Worm (Caenorhabditis elegans) whole organism, young adult: Measurements from ENCODE around the gene Y73F8A.5.

Experiments used
- B0035.1 ChIP-seq: sonication (generic microtip); optimal IDR thresholded peaks from 2 replicates; lab custom pipeline; 2016; ENCODE audit warnings: missing genetic modification characterization, mild to moderate bottlenecking, missing compliant biosample characterization, missing genotype, missing genetic modification reagents
- F49E8.2 ChIP-seq: sonication (generic microtip); optimal IDR thresholded peaks from 3 replicates; lab custom pipeline; 2017; ENCODE audit warnings: missing genetic modification characterization, mild to moderate bottlenecking, missing compliant biosample characterization, antibody characterized with exemption, moderate library complexity; ENCODE audit not compliant: insufficient read depth
- F52B5.7 ChIP-seq: sonication (generic microtip); optimal IDR thresholded peaks from 2 replicates; lab custom pipeline; 2016; ENCODE audit warnings: mild to moderate bottlenecking, missing genetic modification characterization, missing compliant biosample characterization
- F57A8.1 ChIP-seq: fragments of 200-800 bp; sonication (Bioruptor generic); optimal IDR thresholded peaks from 2 replicates; lab custom pipeline; 2018; ENCODE audit warnings: mild to moderate bottlenecking, missing genetic modification characterization, moderate library complexity, missing compliant biosample characterization
- Y67H2A.10 ChIP-seq: fragments of 200-800 bp; sonication (Bioruptor generic); conservative IDR thresholded peaks from 2 replicates; pipeline ENCODE4 v1.3.6; 2022; ENCODE audit warnings: missing genetic modification reagents, missing genetic modification characterization, missing compliant biosample characterization
- aptf-2 ChIP-seq: fragments of 200-800 bp; sonication (Bioruptor generic); conservative IDR thresholded peaks from 2 replicates; pipeline ENCODE4 v1.3.6; 2022; ENCODE audit warnings: missing genetic modification reagents, missing genetic modification characterization, missing compliant biosample characterization
- attf-6 ChIP-seq: fragments of 200-800 bp; sonication (Bioruptor generic); IDR thresholded peaks from 2 replicates; pipeline ENCODE4 v1.3.6; 2022; ENCODE audit warnings: missing genetic modification reagents, missing genetic modification characterization, missing compliant biosample characterization
- ceh-79 ChIP-seq: sonication (generic microtip); optimal IDR thresholded peaks from 2 replicates; lab custom pipeline; 2017; ENCODE audit warnings: mild to moderate bottlenecking, missing genetic modification characterization, missing compliant biosample characterization
- dpl-1 ChIP-seq: fragments of 150-350 bp; optimal IDR thresholded peaks from 2 replicates; lab custom pipeline; 2014; ENCODE audit warnings: missing biosample characterization, missing genetic modification reagents, missing genetic modification characterization
- efl-1 ChIP-seq: fragments of 150-350 bp; optimal IDR thresholded peaks from 2 replicates; lab custom pipeline; 2014; ENCODE audit warnings: missing biosample characterization, missing genetic modification reagents, missing genetic modification characterization
- fkh-3 ChIP-seq: sonication (generic microtip); optimal IDR thresholded peaks from 2 replicates; lab custom pipeline; 2016; ENCODE audit warnings: mild to moderate bottlenecking, missing genetic modification characterization, missing compliant biosample characterization
- gei-17 ChIP-seq: fragments of 200-800 bp; sonication (Bioruptor generic); optimal IDR thresholded peaks from 2 replicates; lab custom pipeline; 2018; ENCODE audit warnings: mild to moderate bottlenecking, missing genetic modification characterization, missing compliant biosample characterization
- hlh-26 ChIP-seq: fragments of 200-800 bp; sonication (Bioruptor generic); conservative IDR thresholded peaks from 2 replicates; pipeline ENCODE4 v1.3.6; 2022; ENCODE audit warnings: missing genetic modification reagents, missing genetic modification characterization, missing compliant biosample characterization
- hmg-1.2 ChIP-seq: fragments of 200-800 bp; sonication (Bioruptor generic); IDR thresholded peaks from 2 replicates; pipeline ENCODE4 v1.3.6; 2022; ENCODE audit warnings: missing genetic modification reagents, missing genetic modification characterization, missing compliant biosample characterization
- hrde-1 ChIP-seq: sonication (generic microtip); optimal IDR thresholded peaks from 2 replicates; lab custom pipeline; 2016; ENCODE audit warnings: missing genetic modification characterization, mild to moderate bottlenecking, missing compliant biosample characterization, moderate library complexity, missing genotype, missing genetic modification reagents, borderline replicate concordance
- let-607 ChIP-seq, 2 experiments: fragments of 200-800 bp in 1 of 2; sonication (Bioruptor generic) in 1 of 2; sonication (generic microtip) in 1 of 2; optimal IDR thresholded peaks; 2 replicates each; lab custom pipeline; 2016 to 2018; ENCODE audit warnings: mild to moderate bottlenecking in 2 of 2, missing compliant biosample characterization in 2 of 2, missing genetic modification characterization in 2 of 2, moderate library complexity in 2 of 2, missing genotype in 1 of 2
- lir-1 ChIP-seq: fragments of 200-800 bp; sonication (Bioruptor generic); conservative IDR thresholded peaks from 2 replicates; pipeline ENCODE4 v1.3.6; 2022; ENCODE audit warnings: missing genetic modification reagents, missing genetic modification characterization, missing compliant biosample characterization
- lsy-27 ChIP-seq: sonication (generic microtip); optimal IDR thresholded peaks from 2 replicates; lab custom pipeline; 2017; ENCODE audit warnings: missing genetic modification characterization, mild to moderate bottlenecking, missing compliant biosample characterization, antibody characterized with exemption, missing genotype, borderline replicate concordance; ENCODE audit not compliant: insufficient read depth
- madf-3 ChIP-seq: fragments of 200-800 bp; sonication (Bioruptor generic); IDR thresholded peaks from 2 replicates; pipeline ENCODE4 v1.3.6; 2022; ENCODE audit warnings: missing genetic modification reagents, missing genetic modification characterization, missing compliant biosample characterization
- nfyb-1 ChIP-seq: fragments of 200-800 bp; sonication (Bioruptor generic); IDR thresholded peaks from 2 replicates; pipeline ENCODE4 v1.3.6; 2022; ENCODE audit warnings: missing genetic modification reagents, missing genetic modification characterization, missing compliant biosample characterization
- nhr-90 ChIP-seq: sonication (generic microtip); optimal IDR thresholded peaks from 2 replicates; lab custom pipeline; 2016; ENCODE audit warnings: missing genotype, mild to moderate bottlenecking, missing genetic modification characterization, missing compliant biosample characterization
- rec-8 ChIP-seq, 2 experiments: sonication (generic microtip); optimal IDR thresholded peaks; 2 replicates each; lab custom pipeline; 2016; ENCODE audit warnings: mild to moderate bottlenecking in 2 of 2, missing genetic modification characterization in 2 of 2, missing genetic modification reagents in 2 of 2, missing genotype in 2 of 2, missing biosample characterization in 1 of 2, missing compliant biosample characterization in 1 of 2, moderate library complexity in 1 of 2
- rpc-1 ChIP-seq, 2 experiments: fragments of 150-350 bp in 1 of 2; sonication (generic microtip) in 1 of 2; optimal IDR thresholded peaks; 2 replicates each; lab custom pipeline; 2014 to 2018; ENCODE audit warnings: missing biosample characterization in 1 of 2, missing genetic modification characterization in 1 of 2, missing genetic modification reagents in 1 of 2, missing genotype in 1 of 2
- snpc-1.1 ChIP-seq: sonication (generic microtip); optimal IDR thresholded peaks from 2 replicates; lab custom pipeline; 2017; ENCODE audit warnings: missing genetic modification characterization, mild to moderate bottlenecking, missing compliant biosample characterization, antibody characterized with exemption, moderate library complexity, missing genotype, missing genetic modification reagents; ENCODE audit not compliant: insufficient read depth
- snpc-1.3 ChIP-seq: sonication (generic microtip); optimal IDR thresholded peaks from 2 replicates; lab custom pipeline; 2017; ENCODE audit warnings: missing genetic modification characterization, mild to moderate bottlenecking, missing compliant biosample characterization, antibody characterized with exemption, moderate library complexity, missing genotype, missing genetic modification reagents; ENCODE audit not compliant: insufficient read depth
- snpc-4 ChIP-seq, 5 experiments: fragments of 150-350 bp in 1 of 5; sonication (generic microtip) in 4 of 5; optimal IDR thresholded peaks; 2 replicates each; lab custom pipeline; 2014 to 2018; ENCODE audit warnings: missing genetic modification characterization in 5 of 5, missing biosample characterization in 3 of 5, antibody characterized with exemption in 2 of 5, mild to moderate bottlenecking in 2 of 5, missing compliant biosample characterization in 2 of 5, missing genotype in 2 of 5, moderate library complexity in 2 of 5, missing genetic modification reagents in 1 of 5
- sptf-2 ChIP-seq: fragments of 200-800 bp; sonication (Bioruptor generic); optimal IDR thresholded peaks from 2 replicates; lab custom pipeline; 2018; ENCODE audit warnings: mild to moderate bottlenecking, missing genetic modification characterization, missing compliant biosample characterization
- tbp1 ChIP-seq: fragments of 200-800 bp; sonication (Bioruptor generic); optimal IDR thresholded peaks from 2 replicates; lab custom pipeline; 2018; ENCODE audit warnings: mild to moderate bottlenecking, missing genetic modification characterization, missing compliant biosample characterization
- xnd-1 ChIP-seq: sonication (generic microtip); optimal IDR thresholded peaks from 2 replicates; lab custom pipeline; 2016; ENCODE audit warnings: missing genotype, missing genetic modification reagents, missing genetic modification characterization, missing compliant biosample characterization
- ztf-26 ChIP-seq: sonication (generic microtip); optimal IDR thresholded peaks from 2 replicates; lab custom pipeline; 2017; ENCODE audit warnings: missing genetic modification characterization, missing compliant biosample characterization
- ztf-28 ChIP-seq: fragments of 200-800 bp; sonication (Bioruptor generic); IDR thresholded peaks from 2 replicates; pipeline ENCODE4 v1.3.6; 2022; ENCODE audit warnings: missing genetic modification reagents, missing genetic modification characterization, missing compliant biosample characterization
- ztf-6 ChIP-seq: fragments of 200-800 bp; sonication (Bioruptor generic); IDR thresholded peaks from 2 replicates; pipeline ENCODE4 v1.3.6; 2022; ENCODE audit warnings: missing genetic modification reagents, missing genetic modification characterization, missing compliant biosample characterization

Y73F8A.5 gene

ce11 chrIV:15289508-15289907, 29.8 kb downstream of the Y73F8A.5 start (continued):
- TF ChIP-seq snpc-1.3 (peak; percentile 75), rec-8 (tag; optimal IDR thresholded peaks at IDR 0.05; lab: Kevin White, UChicago) (peak; percentile 11 to 36), rpc-1 (optimal IDR thresholded peaks at IDR 0.05; lab: Kevin White, UChicago) (peak; percentile 75), rpc-1 (tag; optimal IDR thresholded peaks at IDR 0.05; lab: Kevin White, UChicago) (peak; percentile 88), lir-1 (0 out of 2 replicates have a peak, but pooled peaks have one; percentile 12), sptf-2 (GFP tag; lab: Kevin White, UChicago) (no peak), madf-3 (GFP tag; lab: Robert Waterston, UW) (no peak), nfyb-1 (GFP tag; lab: Robert Waterston, UW) (peak; percentile 71; the same call in 1 of the 2 replicates), F52B5.7 (no peak), snpc-1.1 (tag; lab: Kevin White, UChicago) (peak; percentile 9), xnd-1 (tag; lab: Kevin White, UChicago) (no peak), ztf-28 (no peak)

ce11 chrIV:15291162-15291561, 31.5 kb downstream of the Y73F8A.5 start, which contains the start of gene pqn-90:
Gene pqn-90 (minus strand): TSS chrIV:15291262.
- TF ChIP-seq dpl-1 (GFP tag; lab: Kevin White, UChicago) (no peak), ztf-6 (GFP tag; lab: Robert Waterston, UW) (no peak), efl-1 (GFP tag; lab: Kevin White, UChicago) (no peak), ceh-79 (tag; lab: Kevin White, UChicago) (no peak), F57A8.1 (GFP tag; lab: Kevin White, UChicago) (no peak), madf-3 (GFP tag; lab: Robert Waterston, UW) (no peak), hrde-1 (tag; lab: Kevin White, UChicago) (no peak), fkh-3 (tag; lab: Kevin White, UChicago) (no peak), gei-17 (no peak), let-607 (tag; optimal IDR thresholded peaks at IDR 0.05; lab: Kevin White, UChicago) (no peak), lsy-27 (tag; lab: Kevin White, UChicago) (no peak)

- TF ChIP-seq F49E8.2 (tag; lab: Kevin White, UChicago) (no peak), attf-6 (GFP tag; lab: Robert Waterston, UW) (no peak), B0035.1 (tag; lab: Kevin White, UChicago) (no peak), hlh-26 (GFP tag; lab: Robert Waterston, UW) (no peak), aptf-2 (no peak), tbp1 (GFP tag; lab: Kevin White, UChicago) (no peak)
Measured at ce11 chrIV:15291607-15292006, 31.9 kb downstream of the Y73F8A.5 start, which contains the start of gene pqn-91. Gene pqn-91 (plus strand): TSS chrIV:15291907.

ce11 chrIV:15294040-15294439, 34.4 kb downstream of the Y73F8A.5 start, which contains the start of gene Y73F8A.10:
Gene Y73F8A.10 (plus strand): TSS chrIV:15294340.
- TF ChIP-seq snpc-1.1 (tag; lab: Kevin White, UChicago) (no peak), attf-6 (GFP tag; lab: Robert Waterston, UW) (peak; percentile 49; the same call in 1 of the 2 replicates), ztf-26 (tag; lab: Kevin White, UChicago) (no peak), snpc-4 (GFP tag; optimal IDR thresholded peaks at IDR 0.05; lab: Kevin White, UChicago) (no peak), snpc-4 (tag; optimal IDR thresholded peaks at IDR 0.05; lab: Kevin White, UChicago) (peak in 1 of 4 experiments; percentile 49), hmg-1.2 (GFP tag; lab: Robert Waterston, UW) (no peak), Y67H2A.10 (no peak), nhr-90 (tag; lab: Kevin White, UChicago) (no peak)
